Fruit fly (Drosophila melanogaster): Measurements from ENCODE around the gene CG3552.

CG3552 gene

dm6 chr3L:9497249-9497648 is 41.1 kb downstream of the CG3552 start:
- TF ChIP-seq amos (GFP tag; IDR thresholded peaks at IDR 0.05; ENCODE audit: partially characterized antibody) (no peak), cad (GFP tag; optimal IDR thresholded peaks at IDR 0.05) (peak; percentile 32), Ets65A (GFP tag) (peak; percentile 32)

dm6 chr3L:9497981-9498619 is 42.0 kb downstream of the CG3552 start:
- TF ChIP-seq esg (GFP tag; conservative IDR thresholded peaks at IDR 0.05) = no peak
- no peak for TF ChIP-seq CG1792 (GFP tag; optimal IDR thresholded peaks at IDR 0.05)
- no peak for TF ChIP-seq CG17186 (GFP tag; optimal IDR thresholded peaks at IDR 0.05)
- no peak for TF ChIP-seq CG4360 (GFP tag; IDR thresholded peaks at IDR 0.05)
- no peak for TF ChIP-seq repo (GFP tag; optimal IDR thresholded peaks at IDR 0.05)
- TF ChIP-seq hbn (GFP tag; IDR thresholded peaks at IDR 0.05; ENCODE audit: partially characterized antibody) = no peak

- TF ChIP-seq sd (tag; optimal IDR thresholded peaks at IDR 0.05) (peak; percentile 50), CG12391 (tag; optimal IDR thresholded peaks at IDR 0.05) (no peak), cwo (GFP tag; optimal IDR thresholded peaks at IDR 0.05) (peak; percentile 43), CG13894 (tag; optimal IDR thresholded peaks at IDR 0.05) (peak; percentile 11), CG34376 (GFP tag; optimal IDR thresholded peaks at IDR 0.05) (peak; percentile 38), CG10654 (GFP tag; optimal IDR thresholded peaks at IDR 0.05) (no peak), CG14965 (GFP tag; optimal IDR thresholded peaks at IDR 0.05; ENCODE audit: borderline replicate concordance) (no peak), chinmo (GFP tag; IDR thresholded peaks at IDR 0.05; ENCODE audit: partially characterized antibody) (0 out of 4 replicates have a peak, but pooled peaks have one; percentile 18), grn (GFP tag; optimal IDR thresholded peaks at IDR 0.05) (peak; percentile 39), mirr (GFP tag; optimal IDR thresholded peaks at IDR 0.05) (peak; percentile 69), CG10543 (GFP tag; optimal IDR thresholded peaks at IDR 0.05) (peak; percentile 31), sug (tag; optimal IDR thresholded peaks at IDR 0.05) (peak; percentile 44), exex (tag; optimal IDR thresholded peaks at IDR 0.05) (peak; percentile 58), Med (GFP tag) (peak; percentile 38)
These were observed 44.0 kb downstream of the CG3552 start for dm6 chr3L:9499919-9500807.

- peak; percentile 59 for TF ChIP-seq sqz (GFP tag; optimal IDR thresholded peaks at IDR 0.05)
- TF ChIP-seq Trl (optimal IDR thresholded peaks at IDR 0.05) = peak in 1 of 2 experiments; percentile 22
- no peak for TF ChIP-seq Trl (GFP tag; optimal IDR thresholded peaks at IDR 0.05)
- no peak for TF ChIP-seq CG6272 (GFP tag; IDR thresholded peaks at IDR 0.05)
- no peak for TF ChIP-seq CG2199 (GFP tag; IDR thresholded peaks at IDR 0.05)
- no peak for TF ChIP-seq lov (optimal IDR thresholded peaks at IDR 0.05)
- no peak for TF ChIP-seq lov (GFP tag; IDR thresholded peaks at IDR 0.05)
- no peak for TF ChIP-seq HmgZ (tag; optimal IDR thresholded peaks at IDR 0.05)
- no peak for TF ChIP-seq fd3F (GFP tag; optimal IDR thresholded peaks at IDR 0.05)
- TF ChIP-seq br (optimal IDR thresholded peaks at IDR 0.05) = no peak
- TF ChIP-seq Bgb (GFP tag; IDR thresholded peaks at IDR 0.05; ENCODE audit: partially characterized antibody) = no peak
- no peak for TF ChIP-seq jumu (GFP tag; optimal IDR thresholded peaks at IDR 0.05)
- no peak for TF ChIP-seq ab (GFP tag; optimal IDR thresholded peaks at IDR 0.05)
- TF ChIP-seq CG11456 (GFP tag; IDR thresholded peaks at IDR 0.05) = no peak
- TF ChIP-seq D19B (GFP tag; optimal IDR thresholded peaks at IDR 0.05) = no peak
- TF ChIP-seq kah (GFP tag; optimal IDR thresholded peaks at IDR 0.05) = peak; percentile 62
- no peak for TF ChIP-seq slp2 (GFP tag; optimal IDR thresholded peaks at IDR 0.05)
- peak; percentile 74 for TF ChIP-seq CG3163 (GFP tag; optimal IDR thresholded peaks at IDR 0.05)
- no peak for TF ChIP-seq zen2 (GFP tag; IDR thresholded peaks at IDR 0.05; ENCODE audit: partially characterized antibody)
- peak; percentile 18 for TF ChIP-seq sens (GFP tag)
- peak; percentile 60 for TF ChIP-seq scrt (GFP tag; optimal IDR thresholded peaks at IDR 0.05)
- TF ChIP-seq knrl (GFP tag; IDR thresholded peaks at IDR 0.05; ENCODE audit: partially characterized antibody) = no peak
These were observed 45.2 kb downstream of the CG3552 start for dm6 chr3L:9501298-9501697.

Measured in whole organism, embryonic.